Fruit fly (Drosophila melanogaster) whole organism, adult: ENCODE data around the gene Acp65Aa.

Experiments used
- CG11617 ChIP-seq: fragments of 200-800 bp; sonication (Bioruptor generic); optimal IDR thresholded peaks from 2 replicates; lab custom pipeline; 2017; ENCODE audit warnings: mild to moderate bottlenecking, missing biosample characterization, missing genetic modification reagents, missing genetic modification characterization
- CG12768 ChIP-seq: fragments of 200-800 bp; sonication (Bioruptor generic); optimal IDR thresholded peaks from 2 replicates; lab custom pipeline; 2017; ENCODE audit warnings: missing biosample characterization, missing genetic modification characterization, mild to moderate bottlenecking, moderate library complexity, missing genetic modification reagents
- CG14711 ChIP-seq: fragments of 200-800 bp; sonication (Bioruptor generic); optimal IDR thresholded peaks from 2 replicates; lab custom pipeline; 2018; ENCODE audit warnings: missing biosample characterization, mild to moderate bottlenecking, missing genetic modification characterization, moderate library complexity
- CG1620 ChIP-seq: fragments of 200-800 bp; sonication (Bioruptor generic); optimal IDR thresholded peaks from 2 replicates; lab custom pipeline; 2016; ENCODE audit warnings: missing biosample characterization, missing genetic modification characterization
- CG33017 ChIP-seq: fragments of 200-800 bp; sonication (Bioruptor generic); optimal IDR thresholded peaks from 2 replicates; lab custom pipeline; 2018; ENCODE audit warnings: missing biosample characterization, mild to moderate bottlenecking, missing genetic modification characterization, moderate library complexity
- CG5204 ChIP-seq: fragments of 200-800 bp; sonication (Bioruptor generic); optimal IDR thresholded peaks from 2 replicates; lab custom pipeline; 2016; ENCODE audit warnings: missing biosample characterization, missing genetic modification characterization
- CG7045 ChIP-seq: fragments of 200-800 bp; sonication (Bioruptor generic); optimal IDR thresholded peaks from 2 replicates; lab custom pipeline; 2017; ENCODE audit warnings: missing biosample characterization, mild to moderate bottlenecking, missing genetic modification characterization
- CG7101 ChIP-seq: fragments of 200-800 bp; sonication (Bioruptor generic); optimal IDR thresholded peaks from 2 replicates; lab custom pipeline; 2018; ENCODE audit warnings: missing biosample characterization, mild to moderate bottlenecking, missing genetic modification characterization, moderate library complexity
- Clk ChIP-seq: fragments of 200-800 bp; sonication (Bioruptor generic); optimal IDR thresholded peaks from 2 replicates; lab custom pipeline; 2017; ENCODE audit warnings: missing biosample characterization, missing genetic modification characterization
- Crg-1 ChIP-seq: fragments of 200-800 bp; sonication (Bioruptor generic); optimal IDR thresholded peaks from 2 replicates; lab custom pipeline; 2016; ENCODE audit warnings: missing biosample characterization, missing genetic modification characterization
- Hr96 ChIP-seq: fragments of 200-800 bp; sonication (Bioruptor generic); optimal IDR thresholded peaks from 2 replicates; lab custom pipeline; 2016; ENCODE audit warnings: missing biosample characterization, missing genetic modification characterization
- Mnt ChIP-seq: fragments of 200-800 bp; sonication (Bioruptor generic); optimal IDR thresholded peaks from 2 replicates; lab custom pipeline; 2016; ENCODE audit warnings: missing biosample characterization, mild to moderate bottlenecking, missing genetic modification characterization
- bab1 ChIP-seq: fragments of 200-800 bp; sonication (Bioruptor generic); optimal IDR thresholded peaks from 3 replicates; lab custom pipeline; 2019; ENCODE audit warnings: missing biosample characterization, mild to moderate bottlenecking, missing genetic modification characterization, moderate library complexity
- cic ChIP-seq: fragments of 200-800 bp; sonication (Bioruptor generic); optimal IDR thresholded peaks from 2 replicates; lab custom pipeline; 2017; ENCODE audit warnings: missing biosample characterization, mild to moderate bottlenecking, missing genetic modification characterization, moderate library complexity
- cnc ChIP-seq, 2 experiments: fragments of >200 bp; optimal IDR thresholded peaks; 2 replicates each; lab custom pipeline; 2017
- kay ChIP-seq: fragments of 200-800 bp; sonication (Bioruptor generic); peaks from one replicate; lab custom pipeline; 2016; ENCODE audit warnings: missing biosample characterization, missing genetic modification characterization, borderline replicate concordance
- ovo ChIP-seq: fragments of 200-800 bp; sonication (Bioruptor generic); optimal IDR thresholded peaks from 2 replicates; lab custom pipeline; 2016; ENCODE audit warnings: missing biosample characterization, missing genetic modification characterization
- pad ChIP-seq: fragments of 200-800 bp; sonication (Bioruptor generic); optimal IDR thresholded peaks from 3 replicates; lab custom pipeline; 2017; ENCODE audit warnings: missing biosample characterization, missing genetic modification characterization, mild to moderate bottlenecking, moderate library complexity, missing genetic modification reagents
- tj ChIP-seq: fragments of 200-800 bp; sonication (Bioruptor generic); optimal IDR thresholded peaks from 3 replicates; lab custom pipeline; 2017; ENCODE audit warnings: missing biosample characterization, mild to moderate bottlenecking, missing genetic modification characterization, moderate library complexity
- toe ChIP-seq: fragments of 200-800 bp; sonication (Bioruptor generic); optimal IDR thresholded peaks from 2 replicates; lab custom pipeline; 2016; ENCODE audit warnings: missing biosample characterization, missing genetic modification characterization

Acp65Aa gene

DNA sequence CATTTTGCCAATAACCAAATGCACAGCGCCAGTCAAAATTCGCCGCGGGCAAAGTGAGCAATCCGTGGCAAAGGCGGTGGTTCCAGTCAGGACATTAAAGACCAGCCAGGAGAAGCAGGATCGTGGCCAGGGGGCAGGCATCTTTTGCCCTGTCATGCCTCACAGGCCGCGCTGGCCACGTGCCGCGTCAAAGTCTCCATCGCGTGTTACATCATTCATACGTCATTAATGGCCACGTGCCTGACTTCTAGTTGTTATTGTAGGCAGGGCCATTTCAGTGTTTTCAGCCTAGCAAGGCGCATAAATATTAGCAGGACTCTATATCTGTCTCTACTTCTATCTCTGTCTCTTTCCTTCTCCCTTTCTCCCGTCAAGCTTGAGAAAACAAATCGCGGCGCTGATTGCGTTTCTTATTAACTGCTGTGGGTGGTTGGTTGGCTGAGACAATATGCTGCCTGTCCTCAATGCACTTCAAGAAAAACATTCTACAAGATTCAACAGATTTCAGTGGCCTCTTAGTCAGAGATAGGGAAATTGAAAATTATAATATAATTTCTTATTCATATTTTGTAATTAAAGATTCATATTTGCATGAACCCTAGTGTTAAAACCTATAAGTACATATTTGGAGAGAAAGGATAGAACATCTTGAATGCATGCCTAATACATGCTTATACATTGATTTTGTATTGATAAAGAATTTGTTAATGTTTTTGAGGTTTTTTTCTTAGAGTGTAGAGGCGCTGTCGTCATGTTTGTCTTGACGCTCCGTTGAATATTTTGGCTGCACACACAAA lies 44.1 kb downstream of the Acp65Aa start:
- TF ChIP-seq CG33017 (tag; lab: Kevin White, UChicago) (no peak), cic (GFP tag; lab: Kevin White, UChicago) (no peak)

dm6 chr3L:6106717-6107116 lies 45.8 kb downstream of the Acp65Aa start:
- TF ChIP-seq CG12768 (GFP tag; lab: Kevin White, UChicago) (no peak), ovo (GFP tag; lab: Kevin White, UChicago) (no peak), CG7101 (tag; lab: Kevin White, UChicago) (no peak), pad (GFP tag; lab: Kevin White, UChicago) (no peak), CG7045 (GFP tag; lab: Kevin White, UChicago) (no peak), Mnt (GFP tag; lab: Kevin White, UChicago) (no peak), Hr96 (GFP tag; lab: Kevin White, UChicago) (no peak), kay (GFP tag; lab: Kevin White, UChicago) (no peak), Crg-1 (GFP tag; lab: Kevin White, UChicago) (no peak), tj (GFP tag; lab: Kevin White, UChicago) (no peak), CG5204 (GFP tag; lab: Kevin White, UChicago) (no peak), CG33017 (tag; lab: Kevin White, UChicago) (no peak), toe (GFP tag; lab: Kevin White, UChicago) (no peak), Clk (GFP tag; lab: Kevin White, UChicago) (no peak), cic (GFP tag; lab: Kevin White, UChicago) (no peak), bab1 (GFP tag; lab: Kevin White, UChicago) (no peak), CG14711 (no peak), CG11617 (GFP tag; lab: Kevin White, UChicago) (no peak), CG1620 (GFP tag; lab: Kevin White, UChicago) (no peak)

dm6 chr3L:6105435-6105834 lies 47.1 kb downstream of the Acp65Aa start:
- no peak for TF ChIP-seq cnc (optimal IDR thresholded peaks at IDR 0.05; lab: Kevin White, UChicago)
- no peak for TF ChIP-seq CG7045 (GFP tag; lab: Kevin White, UChicago)
- TF ChIP-seq toe (GFP tag; lab: Kevin White, UChicago): no peak
- no peak for TF ChIP-seq bab1 (GFP tag; lab: Kevin White, UChicago)
- TF ChIP-seq CG12768 (GFP tag; lab: Kevin White, UChicago): no peak
- TF ChIP-seq Mnt (GFP tag; lab: Kevin White, UChicago): no peak
- no peak for TF ChIP-seq kay (GFP tag; lab: Kevin White, UChicago)
- no peak for TF ChIP-seq Hr96 (GFP tag; lab: Kevin White, UChicago)
- TF ChIP-seq CG11617 (GFP tag; lab: Kevin White, UChicago): no peak
- TF ChIP-seq CG5204 (GFP tag; lab: Kevin White, UChicago): no peak
- TF ChIP-seq CG33017 (tag; lab: Kevin White, UChicago): no peak

DNA sequence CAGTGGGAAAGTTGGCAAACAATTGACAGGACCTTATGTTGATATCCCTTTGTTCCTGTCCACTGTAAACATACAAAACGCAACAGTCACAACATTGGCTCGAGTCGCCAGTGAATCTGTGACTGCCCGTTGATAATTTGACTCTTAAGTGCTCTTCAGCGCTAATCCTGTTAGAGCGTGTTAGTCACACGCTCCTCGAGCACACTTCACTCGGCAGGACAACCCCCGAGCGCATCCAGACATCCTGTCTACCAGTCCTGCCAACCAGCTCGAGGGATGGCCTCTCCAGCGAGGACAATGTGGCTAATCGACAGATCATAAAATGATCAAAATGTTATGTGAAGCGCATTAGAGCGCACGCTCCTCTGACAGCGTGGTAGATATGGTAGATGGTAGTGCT lies 48.0 kb downstream of the Acp65Aa start:
- TF ChIP-seq CG1620 (GFP tag; lab: Kevin White, UChicago) (no peak), Crg-1 (GFP tag; lab: Kevin White, UChicago) (no peak), CG7101 (tag; lab: Kevin White, UChicago) (no peak), Mnt (GFP tag; lab: Kevin White, UChicago) (no peak), CG7045 (GFP tag; lab: Kevin White, UChicago) (no peak), toe (GFP tag; lab: Kevin White, UChicago) (no peak), CG14711 (no peak)

DNA sequence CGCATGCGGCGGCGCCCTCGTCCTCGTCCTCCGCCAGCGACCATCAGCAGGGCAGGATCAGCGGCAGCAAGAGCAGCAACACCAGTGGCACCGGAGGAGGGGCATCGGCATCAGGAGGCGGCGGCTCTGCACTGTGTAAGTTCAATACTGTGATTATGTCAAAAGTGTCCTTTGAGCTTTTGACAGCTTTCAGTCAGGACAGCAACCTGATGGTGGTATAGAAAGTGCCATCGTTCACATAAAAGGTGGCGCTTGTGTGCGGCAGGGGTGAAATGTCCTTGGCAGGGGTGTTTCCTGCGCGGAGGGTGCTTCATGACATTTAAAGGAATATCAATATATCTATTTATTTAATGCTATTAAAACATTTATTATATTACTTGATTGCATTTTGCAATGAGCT lies 48.9 kb downstream of the Acp65Aa start:
- TF ChIP-seq CG7101 (tag; lab: Kevin White, UChicago) (no peak), Hr96 (GFP tag; lab: Kevin White, UChicago) (no peak), Clk (GFP tag; lab: Kevin White, UChicago) (no peak), ovo (GFP tag; lab: Kevin White, UChicago) (no peak)
